Worm (Caenorhabditis elegans) whole organism, L3 larva: ENCODE results near the gene E02A10.3.

Experiments
- ama-1 ChIP-seq: fragments of 150-350 bp; optimal IDR thresholded peaks from 2 replicates; lab custom pipeline; 2018
- ceh-82 ChIP-seq: fragments of 150-350 bp; optimal IDR thresholded peaks from 2 replicates; lab custom pipeline; 2014; ENCODE audit warnings: missing biosample characterization, missing genetic modification characterization
- fkh-10 ChIP-seq: sonication (generic microtip); optimal IDR thresholded peaks from 2 replicates; lab custom pipeline; 2017; ENCODE audit warnings: missing biosample characterization, missing genetic modification reagents, missing genetic modification characterization
- lin-15B ChIP-seq: fragments of 150-350 bp; optimal IDR thresholded peaks from 2 replicates; lab custom pipeline; 2014; ENCODE audit warnings: missing biosample characterization, missing genetic modification characterization
- ztf-11 ChIP-seq: fragments of 150-350 bp; optimal IDR thresholded peaks from 2 replicates; lab custom pipeline; 2014; ENCODE audit warnings: missing biosample characterization, missing genetic modification characterization

DNA sequence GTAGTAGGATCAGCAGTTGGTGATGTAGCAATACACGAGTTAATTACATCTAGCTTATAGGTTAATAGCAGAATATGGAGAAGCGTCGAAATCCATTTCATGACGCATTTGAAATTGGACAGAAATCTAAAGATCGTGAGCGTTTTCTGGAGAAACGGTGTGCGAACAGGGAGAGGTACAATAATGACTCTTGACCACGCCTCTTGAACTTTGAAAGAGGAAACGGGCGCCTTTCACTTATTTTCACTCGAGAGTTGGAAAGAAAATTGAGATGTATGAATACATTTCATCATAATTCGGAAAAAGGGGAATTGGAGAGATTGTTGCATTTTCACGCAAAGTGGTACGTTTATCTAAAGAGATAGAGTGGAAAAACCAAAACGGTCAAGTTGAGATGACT, 50.3 kb downstream of the E02A10.3 start, which contains the start of gene F56H9.6:
- no peak for TF ChIP-seq ztf-11 (tag; lab: Kevin White, UChicago)
- TF ChIP-seq ceh-82 (tag; lab: Kevin White, UChicago): no peak
- no peak for TF ChIP-seq ama-1 (lab: Kevin White, UChicago)
- TF ChIP-seq fkh-10 (GFP tag; lab: Kevin White, UChicago): no peak
- no peak for TF ChIP-seq lin-15B (tag; lab: Kevin White, UChicago)
